Fruit fly (Drosophila melanogaster): Measurements from ENCODE around the gene CG18088.

CG18088 gene

DNA sequence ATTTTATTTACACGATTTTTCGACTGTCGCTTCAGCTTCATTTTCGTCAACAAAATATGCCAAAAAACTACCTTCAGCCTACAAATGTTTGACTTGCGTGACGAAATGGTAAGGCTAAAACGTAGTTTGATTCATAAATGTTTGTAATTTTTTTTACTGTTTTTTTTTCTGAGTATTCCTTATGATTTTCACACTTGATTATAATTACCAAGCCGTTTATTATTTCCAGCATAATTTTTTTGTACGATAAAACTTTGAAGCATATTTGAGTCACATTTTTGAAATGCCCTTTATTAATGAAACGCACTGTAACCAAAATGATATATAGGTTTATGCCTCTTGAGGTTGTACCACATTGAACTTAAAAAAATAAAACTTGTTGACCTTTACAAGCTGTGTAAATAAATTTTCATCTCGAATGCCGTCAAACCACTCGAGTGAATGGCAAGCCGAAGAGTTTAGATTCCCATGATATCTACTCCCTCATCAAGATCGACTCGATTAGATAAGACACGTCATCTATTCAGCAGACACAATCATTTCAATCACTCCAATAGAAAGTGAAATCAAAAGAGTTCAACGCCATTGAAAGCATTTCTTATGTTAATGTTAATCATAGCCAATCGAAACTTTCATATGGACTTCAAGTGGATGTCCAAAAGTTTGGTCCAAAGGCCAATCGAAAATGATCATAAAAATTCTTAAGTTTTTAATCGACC is 15.4 kb downstream of the CG18088 start (continued):
- TF ChIP-seq p53 (GFP tag; optimal IDR thresholded peaks at IDR 0.05) (no peak), Poxn (GFP tag; IDR thresholded peaks at IDR 0.05) (no peak), Stat92E (GFP tag; optimal IDR thresholded peaks at IDR 0.05) (no peak), CG2678 (tag; optimal IDR thresholded peaks at IDR 0.05) (peak; percentile 78), crc (GFP tag; optimal IDR thresholded peaks at IDR 0.05) (no peak), CG2875 (GFP tag; optimal IDR thresholded peaks at IDR 0.05) (no peak), fd3F (GFP tag; optimal IDR thresholded peaks at IDR 0.05) (peak; percentile 45), CG14050 (GFP tag; IDR thresholded peaks at IDR 0.05) (peak; percentile 25; the same call in 1 of the 3 replicates), CG15011 (GFP tag; optimal IDR thresholded peaks at IDR 0.05) (peak; percentile 17), zfh2 (GFP tag; optimal IDR thresholded peaks at IDR 0.05) (peak; percentile 21), lola (GFP tag; optimal IDR thresholded peaks at IDR 0.05) (no peak), hth (optimal IDR thresholded peaks at IDR 0.05) (no peak), row (GFP tag; IDR thresholded peaks at IDR 0.05) (peak; percentile 73), ci (GFP tag; IDR thresholded peaks at IDR 0.05) (peak; percentile 62; the same call in 1 of the 3 replicates), Tbp (GFP tag; optimal IDR thresholded peaks at IDR 0.05) (no peak), ERR (GFP tag; optimal IDR thresholded peaks at IDR 0.05) (no peak), Nf-YC (tag; optimal IDR thresholded peaks at IDR 0.05) (peak; percentile 11), Rfx (GFP tag; IDR thresholded peaks at IDR 0.05) (peak; percentile 76), CG6175 (GFP tag; IDR thresholded peaks at IDR 0.05) (no peak), Nf-YB (GFP tag; optimal IDR thresholded peaks at IDR 0.05) (peak; percentile 11), HLH54F (GFP tag; optimal IDR thresholded peaks at IDR 0.05) (peak; percentile 12), CG10366 (GFP tag; IDR thresholded peaks at IDR 0.05) (peak; percentile 45; the same call in 1 of the 2 replicates), gcm (GFP tag; optimal IDR thresholded peaks at IDR 0.05) (peak; percentile 20), cg (GFP tag; optimal IDR thresholded peaks at IDR 0.05) (no peak), Hey (tag; optimal IDR thresholded peaks at IDR 0.05) (no peak), CG7987 (GFP tag; optimal IDR thresholded peaks at IDR 0.05) (no peak), Lim3 (GFP tag; IDR thresholded peaks at IDR 0.05) (no peak), NC2α (GFP tag; optimal IDR thresholded peaks at IDR 0.05) (no peak), Elba2 (GFP tag; optimal IDR thresholded peaks at IDR 0.05) (no peak), CG16813 (GFP tag; IDR thresholded peaks at IDR 0.05; ENCODE audit: partially characterized antibody) (no peak), CG17361 (GFP tag; IDR thresholded peaks at IDR 0.05) (peak; percentile 63; the same call in 2 of the 3 replicates), zen2 (GFP tag; IDR thresholded peaks at IDR 0.05; ENCODE audit: partially characterized antibody) (no peak), B-H2 (GFP tag; optimal IDR thresholded peaks at IDR 0.05) (no peak), CG4854 (GFP tag; optimal IDR thresholded peaks at IDR 0.05) (no peak), zen (tag; optimal IDR thresholded peaks at IDR 0.05) (no peak), ssp (GFP tag; IDR thresholded peaks at IDR 0.05) (no peak), Dip2 (GFP tag; IDR thresholded peaks at IDR 0.05) (no peak), danr (GFP tag; IDR thresholded peaks at IDR 0.05) (no peak), Scr (GFP tag; IDR thresholded peaks at IDR 0.05; ENCODE audit: partially characterized antibody) (no peak), hkb (optimal IDR thresholded peaks at IDR 0.05) (no peak), hkb (GFP tag; IDR thresholded peaks at IDR 0.05) (peak; percentile 73), Dek (tag; optimal IDR thresholded peaks at IDR 0.05) (peak; percentile 58), CG13424 (tag; optimal IDR thresholded peaks at IDR 0.05) (peak; percentile 65), Meics (GFP tag; optimal IDR thresholded peaks at IDR 0.05) (peak; percentile 69), CG17186 (GFP tag; optimal IDR thresholded peaks at IDR 0.05) (no peak), CG12155 (GFP tag; optimal IDR thresholded peaks at IDR 0.05) (peak; percentile 29), Ada2b (GFP tag; IDR thresholded peaks at IDR 0.05) (no peak), CG1602 (GFP tag; optimal IDR thresholded peaks at IDR 0.05) (peak; percentile 28), hbn (GFP tag; IDR thresholded peaks at IDR 0.05; ENCODE audit: partially characterized antibody) (no peak), ash1 (GFP tag; optimal IDR thresholded peaks at IDR 0.05) (no peak)

Data from whole organism, embryonic.